Worm (Caenorhabditis elegans): ENCODE results near the gene T02D1.9.

- no peak for TF ChIP-seq W03F9.2 (tag; optimal IDR thresholded peaks at IDR 0.05)
- no peak for TF ChIP-seq him-1 (tag; optimal IDR thresholded peaks at IDR 0.05)
Measured at ce11 chrIV:17406119-17406518, 1.3 kb downstream of the T02D1.9 start.
